Worm (Caenorhabditis elegans): Measurements from ENCODE around the gene dhs-7.

Gene dhs-7

DNA sequence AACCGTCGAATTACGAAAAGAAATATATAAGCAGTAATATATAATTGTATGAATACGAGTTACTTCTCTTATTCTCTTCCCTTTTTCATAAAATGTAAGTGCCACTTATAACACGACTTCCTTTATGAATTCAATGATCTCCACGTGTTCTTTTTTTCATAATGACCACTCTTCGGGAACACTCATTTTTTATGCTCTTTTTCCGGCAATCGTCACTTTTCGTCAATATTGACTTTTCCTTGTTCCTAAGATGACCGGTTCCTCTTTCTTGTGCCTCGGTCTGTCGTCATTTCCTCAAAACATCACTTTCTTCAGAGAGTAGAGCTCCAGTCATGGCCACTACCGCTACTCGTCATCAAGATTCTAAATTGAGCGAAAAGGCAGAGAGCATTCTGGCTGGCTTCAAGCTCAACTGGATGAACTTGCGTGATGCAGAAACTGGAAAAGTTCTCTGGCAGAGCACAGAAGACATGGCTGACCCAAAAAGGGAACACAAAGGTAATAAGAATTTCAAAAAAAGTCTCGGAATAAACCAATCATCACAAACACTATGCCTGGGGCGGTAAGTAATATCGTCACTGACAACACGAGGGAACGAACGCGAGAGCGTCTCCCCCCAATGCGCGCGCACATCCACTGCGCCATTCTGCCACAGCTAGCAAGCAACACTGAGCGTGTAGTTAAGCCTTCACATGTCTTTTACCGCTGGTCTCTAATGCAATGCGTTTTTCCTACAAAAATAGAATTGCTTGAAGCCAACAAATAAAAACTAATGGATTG lies 24.6 kb downstream of the dhs-7 start, which contains the start of gene pdl-1:
TSS of gene pdl-1 (plus strand) at position 309 of the 780 bp plus-strand sequence.
- TF ChIP-seq unc-62 (GFP tag; optimal IDR thresholded peaks at IDR 0.05), result no peak

DNA sequence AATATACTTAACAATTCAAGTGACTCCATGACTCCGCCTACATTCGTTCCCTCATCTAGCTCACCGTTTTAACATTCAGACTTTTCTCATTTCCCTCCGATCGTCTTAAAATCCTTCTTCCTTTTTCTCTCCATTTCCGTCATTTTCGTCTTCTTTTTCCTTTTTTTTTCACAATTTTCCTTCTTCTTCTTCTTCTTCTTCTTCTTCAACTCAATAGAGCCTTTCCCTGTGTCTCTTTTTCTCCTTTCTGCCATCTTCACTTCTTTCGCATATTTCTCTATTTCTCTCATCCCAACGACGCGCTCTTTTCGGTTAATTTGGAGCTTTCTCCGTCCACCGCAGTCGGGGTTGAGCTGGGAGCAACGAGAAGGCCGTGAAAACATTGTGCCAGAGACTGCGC lies 25.6 kb downstream of the dhs-7 start:
- TF ChIP-seq unc-62 (GFP tag; optimal IDR thresholded peaks at IDR 0.05), result no peak

DNA sequence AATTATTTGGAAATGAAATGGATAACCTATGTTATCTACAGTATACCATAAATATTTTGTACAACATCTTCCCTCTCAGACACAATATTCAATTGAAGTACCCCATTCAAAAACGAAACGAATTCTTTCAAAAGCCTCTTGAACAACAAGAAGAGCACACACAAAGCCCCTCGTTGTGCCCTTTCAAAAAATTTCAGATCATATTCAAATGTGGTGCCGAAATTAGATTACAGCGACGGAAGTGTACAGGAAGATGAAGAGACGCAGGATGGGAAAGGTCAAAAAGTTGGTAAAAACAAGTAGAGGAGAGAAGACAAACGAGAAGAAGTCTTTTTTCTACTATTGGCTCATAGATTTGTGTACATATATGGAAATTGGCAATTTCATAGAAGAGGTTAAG lies 32.2 kb downstream of the dhs-7 start:
- TF ChIP-seq unc-62 (GFP tag; optimal IDR thresholded peaks at IDR 0.05), result no peak

DNA sequence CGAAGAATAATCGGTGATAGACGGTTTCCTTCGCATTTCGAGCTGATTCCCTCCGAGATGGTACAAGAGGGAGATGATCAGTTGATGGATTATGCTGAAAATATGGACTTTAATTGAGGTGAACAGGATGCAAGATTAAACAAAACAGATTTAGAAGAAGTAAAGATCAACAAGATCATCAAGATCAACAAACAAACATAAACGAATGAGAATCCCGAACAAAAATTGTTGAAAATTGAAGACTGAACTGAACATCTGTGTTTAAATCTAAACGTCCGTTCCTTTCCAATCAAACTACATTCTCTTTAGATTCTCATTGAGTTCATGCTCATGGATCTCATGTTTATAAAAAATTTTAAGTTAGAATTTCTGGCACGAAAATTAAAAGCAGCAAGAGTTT lies 33.4 kb downstream of the dhs-7 start, which contains the start of gene glc-4:
TSS of gene glc-4 (minus strand) at position 101 of the 400 bp plus-strand sequence.
- no peak for TF ChIP-seq unc-62 (GFP tag; optimal IDR thresholded peaks at IDR 0.05)

DNA sequence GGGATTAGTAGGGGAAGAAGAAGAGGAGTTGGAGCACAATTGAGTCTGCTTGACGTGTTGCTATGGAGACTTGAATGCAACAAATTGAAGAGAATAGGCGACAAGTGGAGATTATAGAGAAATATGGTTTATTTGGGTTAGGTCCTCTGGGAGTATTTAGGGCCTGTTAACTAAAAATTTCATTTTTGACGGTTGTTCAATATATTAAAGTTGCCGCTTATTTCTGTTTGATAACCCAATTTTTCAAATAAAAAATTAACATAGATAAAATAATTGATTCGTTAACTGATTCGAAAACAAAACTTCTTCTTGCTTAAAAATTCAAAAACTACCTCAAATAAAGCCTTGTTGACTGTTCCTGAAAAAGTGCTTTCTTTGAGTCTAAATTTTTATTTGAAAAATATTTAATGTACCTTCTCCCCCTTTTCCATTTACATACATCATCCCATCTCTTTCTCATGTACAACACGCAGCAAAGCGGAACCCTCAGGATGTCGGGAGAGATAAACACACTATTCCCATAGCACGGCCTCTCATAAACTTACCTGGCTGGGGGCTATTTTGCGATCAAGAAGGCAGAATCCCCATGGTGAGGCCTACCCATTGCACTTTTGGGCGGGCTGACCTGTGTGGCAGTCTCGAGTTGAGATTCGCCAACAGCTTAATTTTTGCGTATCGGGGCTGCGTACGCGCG lies 36.8 kb downstream of the dhs-7 start, which contains the start of gene dyf-13:
TSS of gene dyf-13 (minus strand) at position 51 of the 694 bp plus-strand sequence.
- TF ChIP-seq unc-62 (GFP tag; optimal IDR thresholded peaks at IDR 0.05), result no peak

DNA sequence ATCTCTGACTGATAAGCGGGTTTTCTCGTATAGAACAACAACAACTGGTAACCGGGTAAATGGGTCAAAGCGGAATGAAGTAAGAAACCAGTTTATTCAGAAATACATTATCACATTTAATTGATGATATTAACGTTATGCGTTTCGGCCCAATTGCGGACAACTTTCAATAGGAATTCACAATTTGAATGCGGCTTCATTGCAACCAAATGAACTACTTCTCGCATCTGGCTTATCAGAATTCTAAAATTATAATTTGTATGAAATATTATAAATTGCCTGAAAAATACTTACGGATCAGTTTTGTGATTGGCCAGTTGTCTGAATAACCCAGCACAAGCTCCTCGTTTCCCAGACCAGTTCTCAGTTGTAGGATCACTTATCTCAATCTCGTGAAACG lies 39.5 kb downstream of the dhs-7 start, which contains the start of gene col-36:
TSS of gene col-36 (minus strand) at position 101 of the 400 bp plus-strand sequence.
- TF ChIP-seq unc-62 (GFP tag; optimal IDR thresholded peaks at IDR 0.05), result no peak

DNA sequence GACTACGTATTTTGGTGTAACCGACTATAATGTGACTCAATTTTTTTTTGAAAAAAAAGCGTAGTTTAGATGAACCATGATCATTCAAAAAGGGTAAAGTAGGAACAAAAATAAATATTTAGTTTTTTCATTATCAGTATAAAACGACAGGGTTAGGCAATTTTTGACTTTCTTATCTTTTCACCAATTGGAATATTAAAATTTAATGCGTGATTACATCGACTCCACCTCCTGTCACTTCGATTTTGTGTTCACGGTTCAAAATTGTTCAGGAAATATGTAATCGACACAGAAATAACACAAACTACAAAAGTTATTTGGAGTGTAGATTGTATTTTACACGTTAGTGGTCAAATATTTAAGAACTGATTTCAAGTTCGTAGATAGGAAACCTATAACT lies 41.5 kb downstream of the dhs-7 start:
- no peak for TF ChIP-seq unc-62 (GFP tag; optimal IDR thresholded peaks at IDR 0.05)

DNA sequence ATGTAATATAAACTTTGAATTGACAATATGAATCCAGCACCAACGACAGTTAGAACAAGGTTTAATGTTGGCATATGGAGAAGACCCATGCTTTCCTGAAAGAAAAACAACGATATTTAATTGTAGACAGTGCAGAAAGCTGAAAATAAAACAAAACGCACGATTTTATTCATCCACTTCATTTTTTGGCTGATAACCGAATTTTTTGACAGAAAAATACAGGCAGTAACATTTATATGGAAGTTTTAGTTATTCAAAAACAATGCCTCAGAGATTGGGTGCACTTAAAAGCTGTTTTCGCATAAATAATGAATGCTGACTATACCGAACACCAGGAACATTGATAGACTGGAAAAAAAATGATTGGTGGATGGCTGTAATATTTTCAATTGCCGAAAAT lies 42.5 kb downstream of the dhs-7 start, which contains the start of gene mfsd-13.2:
TSS of gene mfsd-13.2 (minus strand) at position 101 of the 400 bp plus-strand sequence.
- TF ChIP-seq unc-62 (GFP tag; optimal IDR thresholded peaks at IDR 0.05), result no peak

DNA sequence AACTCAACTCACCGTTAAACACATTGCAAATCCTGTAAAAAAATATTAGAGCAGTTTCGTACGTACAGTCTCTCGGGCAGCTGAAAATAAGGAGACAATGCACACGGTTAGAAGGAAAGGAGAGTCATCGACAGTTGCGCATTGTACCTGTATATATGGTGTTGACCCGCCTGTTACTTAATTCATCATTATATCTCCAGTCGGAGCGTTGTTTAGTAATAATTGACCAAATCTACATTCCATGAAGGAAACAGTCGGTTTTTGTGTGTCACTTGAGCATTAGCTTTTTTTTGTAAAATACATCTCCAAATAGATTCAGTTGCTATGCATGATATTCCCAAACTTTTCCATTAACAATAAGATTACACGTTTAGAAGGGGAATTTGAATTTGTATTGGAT lies 46.7 kb downstream of the dhs-7 start, which contains the start of gene C27H5.12:
TSS of gene C27H5.12 (minus strand) at position 101 of the 400 bp plus-strand sequence.
- no peak for TF ChIP-seq unc-62 (GFP tag; optimal IDR thresholded peaks at IDR 0.05)

DNA sequence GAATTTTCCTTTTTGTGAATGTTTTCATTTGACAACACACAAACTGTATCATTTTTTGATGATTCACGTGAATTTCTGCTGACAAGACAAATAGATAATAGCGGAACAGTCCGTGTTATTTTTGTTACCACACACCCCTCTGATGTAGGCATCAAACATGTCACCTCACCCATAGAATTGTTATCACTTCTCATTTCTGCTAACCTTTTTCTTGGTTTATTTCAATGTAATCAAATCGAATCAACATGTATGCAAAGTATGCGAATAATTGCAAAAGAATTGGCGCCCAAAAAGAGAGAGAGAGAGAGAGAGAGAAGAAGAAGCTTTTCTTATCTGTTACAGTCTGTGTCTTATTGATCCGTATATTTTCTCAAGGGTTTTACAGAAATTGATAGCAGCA lies 50.8 kb downstream of the dhs-7 start:
- TF ChIP-seq unc-62 (GFP tag; optimal IDR thresholded peaks at IDR 0.05), result no peak
